Worm (Caenorhabditis elegans): ENCODE data around the gene ZK512.10.

ce11 chrIII:9153809-9154208 is 23.1 kb downstream of the ZK512.10 start, which contains the start of gene nhl-1:
- no peak for TF ChIP-seq skn-1 (tag; optimal IDR thresholded peaks at IDR 0.05)
- no peak for TF ChIP-seq nhr-23 (tag; optimal IDR thresholded peaks at IDR 0.05)
- TF ChIP-seq pha-4 (tag; optimal IDR thresholded peaks at IDR 0.05), result no peak
- TF ChIP-seq tbx-2 (tag; optimal IDR thresholded peaks at IDR 0.05), result no peak
- no peak for TF ChIP-seq sea-2 (GFP tag; optimal IDR thresholded peaks at IDR 0.05)
- TF ChIP-seq elt-1 (tag; optimal IDR thresholded peaks at IDR 0.05), result no peak
